Fruit fly (Drosophila melanogaster): Measurements from ENCODE around the gene Tim9a.

dm6 chrX:13373239-13374153 is 11.5 kb upstream of the Tim9a start:
- peak; percentile 92 for TF ChIP-seq h (GFP tag; optimal IDR thresholded peaks at IDR 0.05)
- TF ChIP-seq usp (GFP tag; optimal IDR thresholded peaks at IDR 0.05): no peak
- no peak for TF ChIP-seq tai (GFP tag; optimal IDR thresholded peaks at IDR 0.05)
- peak; percentile 44 for TF ChIP-seq Jra (GFP tag; optimal IDR thresholded peaks at IDR 0.05)
- peak; percentile 83 for TF ChIP-seq ey (GFP tag; optimal IDR thresholded peaks at IDR 0.05)
- TF ChIP-seq Sp1 (GFP tag; optimal IDR thresholded peaks at IDR 0.05): peak; percentile 94
- peak; percentile 69 for TF ChIP-seq CG9705 (GFP tag; optimal IDR thresholded peaks at IDR 0.05)
- peak; percentile 53 for TF ChIP-seq fru (GFP tag; optimal IDR thresholded peaks at IDR 0.05)
- no peak for TF ChIP-seq Mio (GFP tag; optimal IDR thresholded peaks at IDR 0.05)
- TF ChIP-seq Abd-B (GFP tag; optimal IDR thresholded peaks at IDR 0.05): no peak
- TF ChIP-seq Vsx2 (GFP tag; optimal IDR thresholded peaks at IDR 0.05; ENCODE audit: partially characterized antibody): no peak
- TF ChIP-seq Rel (GFP tag; optimal IDR thresholded peaks at IDR 0.05): no peak
- TF ChIP-seq Rel (tag; optimal IDR thresholded peaks at IDR 0.05): peak; percentile 57
- TF ChIP-seq pan (optimal IDR thresholded peaks at IDR 0.05): no peak

Measured in whole organism, wandering third instar larva.